Worm (Caenorhabditis elegans): ENCODE measurements around the gene Y58A7A.2.
A peak's percentile ranks its signal among the peaks of the same experiment; 100 is the strongest.

The Y58A7A.2 gene

ce11 chrV:5089497-5090134 lies 17.6 kb upstream of the Y58A7A.2 start, which contains the start of gene glb-32:
Gene glb-32, minus strand, starts transcription at chrV:5089547.
- no peak for TF ChIP-seq mab-5 (tag; optimal IDR thresholded peaks at IDR 0.05)
- no peak for TF ChIP-seq ceh-43 (GFP tag; optimal IDR thresholded peaks at IDR 0.05)
- TF ChIP-seq ces-1 (GFP tag; optimal IDR thresholded peaks at IDR 0.05), result no peak
- no peak for TF ChIP-seq unc-39 (tag; optimal IDR thresholded peaks at IDR 0.05)
- TF ChIP-seq nhr-28 (tag; optimal IDR thresholded peaks at IDR 0.05), result no peak
- TF ChIP-seq sem-2 (GFP tag; optimal IDR thresholded peaks at IDR 0.05), result no peak
- no peak for TF ChIP-seq unc-62 (GFP tag; optimal IDR thresholded peaks at IDR 0.05)
- TF ChIP-seq pha-4 (tag; optimal IDR thresholded peaks at IDR 0.05), result no peak
- no peak for TF ChIP-seq nhr-12 (tag; optimal IDR thresholded peaks at IDR 0.05)
- TF ChIP-seq lin-32 (GFP tag; optimal IDR thresholded peaks at IDR 0.05), result no peak
- no peak for TF ChIP-seq drap-1 (GFP tag; optimal IDR thresholded peaks at IDR 0.05)
- TF ChIP-seq nhr-237 (tag; optimal IDR thresholded peaks at IDR 0.05), result no peak

DNA sequence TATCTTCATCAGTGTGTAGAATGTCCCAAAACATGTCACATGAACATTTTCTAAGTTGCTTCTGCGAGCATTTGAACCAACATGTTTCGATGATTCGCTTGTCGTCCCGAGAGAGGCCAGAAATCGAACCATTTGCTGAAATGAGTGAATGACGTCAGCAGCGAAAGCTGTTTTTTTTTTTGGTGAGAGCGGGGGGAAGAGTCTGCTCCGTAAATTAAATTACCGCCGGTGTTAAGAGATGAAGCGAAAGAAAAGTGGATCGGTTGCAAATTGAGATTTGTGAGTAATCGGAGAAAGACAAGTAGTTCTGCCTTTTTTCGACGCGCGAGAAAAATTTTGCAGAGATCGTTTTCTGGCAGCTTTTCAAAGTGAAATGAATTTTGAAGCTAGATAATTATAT lies 16.3 kb upstream of the Y58A7A.2 start:
- TF ChIP-seq ceh-43 (GFP tag; optimal IDR thresholded peaks at IDR 0.05) (no peak), blmp-1 (tag; optimal IDR thresholded peaks at IDR 0.05) (no peak), zip-8 (tag; optimal IDR thresholded peaks at IDR 0.05) (no peak), unc-62 (GFP tag; optimal IDR thresholded peaks at IDR 0.05) (no peak), cnd-1 (tag; optimal IDR thresholded peaks at IDR 0.05) (no peak), unc-120 (tag; optimal IDR thresholded peaks at IDR 0.05; ENCODE audit: poor library complexity, severe bottlenecking) (no peak), snpc-4 (tag; optimal IDR thresholded peaks at IDR 0.05) (no peak), sptf-1 (tag; optimal IDR thresholded peaks at IDR 0.05) (no peak), mep-1 (tag; optimal IDR thresholded peaks at IDR 0.05) (no peak), nhr-12 (tag; optimal IDR thresholded peaks at IDR 0.05) (no peak), nhr-2 (tag; optimal IDR thresholded peaks at IDR 0.05) (no peak), mab-5 (tag; optimal IDR thresholded peaks at IDR 0.05) (no peak), ceh-39 (tag; optimal IDR thresholded peaks at IDR 0.05) (no peak), M03D4.4 (tag; optimal IDR thresholded peaks at IDR 0.05) (no peak), hlh-1 (tag; optimal IDR thresholded peaks at IDR 0.05) (no peak), lin-32 (GFP tag; optimal IDR thresholded peaks at IDR 0.05) (no peak)

- TF ChIP-seq nhr-76 (tag; optimal IDR thresholded peaks at IDR 0.05) (no peak), unc-39 (tag; optimal IDR thresholded peaks at IDR 0.05) (no peak), zip-8 (tag; optimal IDR thresholded peaks at IDR 0.05) (peak; percentile 15)
Observed at ce11 chrV:5086919-5087404, 15.0 kb upstream of the Y58A7A.2 start, which contains the start of gene Y58A7A.5. Gene Y58A7A.5, minus strand, starts transcription at chrV:5086969.

- TF ChIP-seq nhr-237 (tag; optimal IDR thresholded peaks at IDR 0.05) (no peak), nhr-28 (tag; optimal IDR thresholded peaks at IDR 0.05) (no peak), nhr-2 (tag; optimal IDR thresholded peaks at IDR 0.05) (no peak), unc-39 (tag; optimal IDR thresholded peaks at IDR 0.05) (no peak), mab-5 (tag; optimal IDR thresholded peaks at IDR 0.05) (no peak), sptf-1 (tag; optimal IDR thresholded peaks at IDR 0.05) (no peak), nhr-12 (tag; optimal IDR thresholded peaks at IDR 0.05) (no peak), bed-3 (GFP tag; optimal IDR thresholded peaks at IDR 0.05) (no peak)
Observed at ce11 chrV:5084957-5085465, 13.0 kb upstream of the Y58A7A.2 start, which contains the start of gene Y58A7A.4. Gene Y58A7A.4, minus strand, starts transcription at chrV:5085007.

DNA sequence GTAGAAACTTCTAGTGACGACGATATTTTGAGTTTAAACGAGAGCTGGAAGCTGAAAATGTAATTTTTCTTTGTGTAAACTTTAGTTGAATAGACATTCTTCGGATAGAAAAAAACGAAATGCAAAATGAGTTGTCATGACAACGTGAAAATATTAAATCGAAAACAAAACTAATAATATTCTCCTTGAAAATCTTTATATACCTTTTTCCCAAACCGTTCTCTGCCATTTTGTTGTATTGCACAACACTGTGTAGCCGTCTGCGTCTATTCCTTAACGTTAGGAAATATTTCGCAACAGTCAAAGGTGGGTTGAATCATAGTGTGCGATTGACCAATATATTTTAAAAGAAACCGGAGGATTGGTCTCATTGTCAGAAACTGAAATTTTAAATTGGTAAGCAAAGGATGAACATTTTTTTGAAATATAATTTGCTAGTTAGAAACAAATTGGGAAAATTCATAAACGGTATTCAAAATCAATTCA lies 8.9 kb upstream of the Y58A7A.2 start, which contains the start of gene Y58A7A.3:
Gene Y58A7A.3 (minus strand): TSS at position 51 of the 486 bp plus-strand sequence.
- peak; percentile 86 for TF ChIP-seq elt-3 (tag; optimal IDR thresholded peaks at IDR 0.05)
- no peak for TF ChIP-seq cnd-1 (tag; optimal IDR thresholded peaks at IDR 0.05)
- TF ChIP-seq ztf-11 (tag; optimal IDR thresholded peaks at IDR 0.05), result no peak
- peak; percentile 1 for TF ChIP-seq zip-8 (tag; optimal IDR thresholded peaks at IDR 0.05)
- TF ChIP-seq unc-39 (tag; optimal IDR thresholded peaks at IDR 0.05), result no peak
- no peak for TF ChIP-seq nhr-237 (tag; optimal IDR thresholded peaks at IDR 0.05)
- no peak for TF ChIP-seq blmp-1 (tag; optimal IDR thresholded peaks at IDR 0.05)
- no peak for TF ChIP-seq pha-4 (tag; optimal IDR thresholded peaks at IDR 0.05)
- no peak for TF ChIP-seq sem-2 (GFP tag; optimal IDR thresholded peaks at IDR 0.05)
- no peak for TF ChIP-seq nhr-2 (tag; optimal IDR thresholded peaks at IDR 0.05)
- TF ChIP-seq lin-13 (tag; optimal IDR thresholded peaks at IDR 0.05), result no peak
- no peak for TF ChIP-seq bed-3 (GFP tag; optimal IDR thresholded peaks at IDR 0.05)

- no peak for TF ChIP-seq snpc-4 (tag; optimal IDR thresholded peaks at IDR 0.05)
- no peak for TF ChIP-seq nhr-237 (tag; optimal IDR thresholded peaks at IDR 0.05)
- no peak for TF ChIP-seq ceh-39 (tag; optimal IDR thresholded peaks at IDR 0.05)
- TF ChIP-seq ces-1 (GFP tag; optimal IDR thresholded peaks at IDR 0.05), result no peak
- TF ChIP-seq sptf-1 (tag; optimal IDR thresholded peaks at IDR 0.05), result no peak
- TF ChIP-seq unc-120 (tag; optimal IDR thresholded peaks at IDR 0.05; ENCODE audit: poor library complexity, severe bottlenecking), result no peak
- TF ChIP-seq flh-1 (GFP tag; optimal IDR thresholded peaks at IDR 0.05), result no peak
- no peak for TF ChIP-seq nhr-12 (tag; optimal IDR thresholded peaks at IDR 0.05)
- TF ChIP-seq blmp-1 (tag; optimal IDR thresholded peaks at IDR 0.05), result no peak
- TF ChIP-seq elt-3 (tag; optimal IDR thresholded peaks at IDR 0.05), result no peak
- no peak for TF ChIP-seq lin-32 (GFP tag; optimal IDR thresholded peaks at IDR 0.05)
- no peak for TF ChIP-seq unc-39 (tag; optimal IDR thresholded peaks at IDR 0.05)
- TF ChIP-seq M03D4.4 (tag; optimal IDR thresholded peaks at IDR 0.05), result no peak
- no peak for TF ChIP-seq lsy-2 (tag; optimal IDR thresholded peaks at IDR 0.05)
- TF ChIP-seq nhr-76 (tag; optimal IDR thresholded peaks at IDR 0.05), result no peak
- no peak for TF ChIP-seq tbx-8 (GFP tag; optimal IDR thresholded peaks at IDR 0.05)
- no peak for TF ChIP-seq hlh-1 (tag; optimal IDR thresholded peaks at IDR 0.05)
Observed at ce11 chrV:5069440-5069839, 2.5 kb downstream of the Y58A7A.2 start, which contains the start of gene Y58A7A.1. Gene Y58A7A.1, minus strand, starts transcription at chrV:5069540.

All from whole organism, mixed stage, embryonic.